Worm (Caenorhabditis elegans): Measurements from ENCODE around the gene rpap-2.

The rpap-2 gene

DNA sequence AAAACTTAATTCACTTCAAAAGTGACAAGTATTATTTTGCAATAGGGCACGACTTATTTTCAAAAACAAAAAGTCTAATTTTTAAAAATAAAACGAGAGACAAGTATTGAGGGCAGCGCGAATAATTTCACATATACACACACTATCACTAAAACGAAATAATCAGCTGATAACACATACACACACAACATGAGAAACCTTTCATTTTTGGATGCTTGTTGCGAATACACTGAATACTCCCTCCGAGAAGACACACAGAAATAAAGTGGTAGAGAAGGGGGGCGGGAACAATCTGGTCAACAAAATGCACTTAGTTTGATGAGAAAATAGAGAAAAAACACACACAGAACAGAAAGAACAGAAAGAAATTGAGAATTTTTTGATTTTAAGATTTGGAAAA, 16.6 kb downstream of the rpap-2 start:
- TF ChIP-seq dve-1 (tag; optimal IDR thresholded peaks at IDR 0.05; ENCODE audit: insufficient read depth) (peak; percentile 4), T20F7.1 (GFP tag; optimal IDR thresholded peaks at IDR 0.05) (peak; percentile 20), lsy-2 (tag; optimal IDR thresholded peaks at IDR 0.05) (no peak), pqm-1 (tag; optimal IDR thresholded peaks at IDR 0.05) (peak; percentile 72), lim-7 (GFP tag; IDR thresholded peaks at IDR 0.05) (0 out of 2 replicates have a peak, but pooled peaks have one; percentile 14), dmd-6 (GFP tag; IDR thresholded peaks at IDR 0.05) (peak; percentile 16; the same call in 1 of the 2 replicates), daf-16 (GFP tag; optimal IDR thresholded peaks at IDR 0.05) (no peak), daf-16 (tag; optimal IDR thresholded peaks at IDR 0.05) (peak; percentile 69), unc-39 (tag; optimal IDR thresholded peaks at IDR 0.05) (no peak), hlh-30 (tag; optimal IDR thresholded peaks at IDR 0.05; ENCODE audit: insufficient read depth) (peak; percentile 10), lin-1 (GFP tag; IDR thresholded peaks at IDR 0.05) (peak; percentile 17; the same call in 1 of the 2 replicates), nhr-77 (tag; optimal IDR thresholded peaks at IDR 0.05) (no peak), mes-2 (tag; optimal IDR thresholded peaks at IDR 0.05; ENCODE audit: poor library complexity, severe bottlenecking) (peak; percentile 30), nhr-28 (tag; optimal IDR thresholded peaks at IDR 0.05) (peak; percentile 48), duxl-1 (tag; optimal IDR thresholded peaks at IDR 0.05; ENCODE audit: poor library complexity) (peak; percentile 9)

DNA sequence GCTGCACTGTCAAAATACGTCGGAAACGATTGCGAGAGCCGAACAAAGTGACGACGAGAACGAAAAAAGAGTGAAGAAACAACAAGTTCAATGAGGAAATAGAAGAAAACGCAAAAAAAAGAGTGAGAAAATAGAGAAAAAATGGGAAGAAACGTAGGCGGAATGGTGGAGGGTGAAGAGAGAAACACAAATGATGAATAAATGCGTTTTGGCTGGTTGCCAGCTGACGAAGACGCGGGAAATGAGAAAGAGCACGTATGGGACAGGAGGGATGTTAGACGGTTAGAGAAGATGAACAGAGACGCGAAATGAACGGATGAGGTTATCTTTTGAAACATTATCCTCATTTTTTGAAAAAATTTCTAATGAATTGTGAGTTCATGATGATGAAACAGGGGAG, 17.2 kb downstream of the rpap-2 start:
- TF ChIP-seq arid-1 (GFP tag; conservative IDR thresholded peaks at IDR 0.05) (peak; percentile 52; the same call in 1 of the 2 replicates), lin-29 (GFP tag; IDR thresholded peaks at IDR 0.05) (peak; percentile 40; the same call in 1 of the 2 replicates), mep-1 (tag; optimal IDR thresholded peaks at IDR 0.05) (peak; percentile 70), lin-13 (GFP tag; optimal IDR thresholded peaks at IDR 0.05) (no peak), ZK337.2 (GFP tag; IDR thresholded peaks at IDR 0.05) (no peak), F26F4.8 (GFP tag; conservative IDR thresholded peaks at IDR 0.05) (no peak), pha-4 (GFP tag; IDR thresholded peaks at IDR 0.05) (no peak), pha-4 (tag; optimal IDR thresholded peaks at IDR 0.05) (no peak), F37D6.2 (tag; optimal IDR thresholded peaks at IDR 0.05) (peak; percentile 1), dmd-6 (GFP tag; IDR thresholded peaks at IDR 0.05) (peak; percentile 72), ctbp-1 (GFP tag; IDR thresholded peaks at IDR 0.05) (peak; percentile 64; the same call in 1 of the 2 replicates), mes-2 (tag; optimal IDR thresholded peaks at IDR 0.05; ENCODE audit: poor library complexity, severe bottlenecking) (peak; percentile 8), nhr-42 (GFP tag; IDR thresholded peaks at IDR 0.05) (no peak), rbr-2 (tag; optimal IDR thresholded peaks at IDR 0.05) (peak; percentile 57), fkh-10 (GFP tag; optimal IDR thresholded peaks at IDR 0.05) (peak; percentile 76), aha-1 (tag) (peak; percentile 98), ztf-11 (tag; optimal IDR thresholded peaks at IDR 0.05) (no peak), unc-62 (GFP tag; optimal IDR thresholded peaks at IDR 0.05 in 1 of 2) (peak in 1 of 2 experiments; percentile 92), unc-62 (tag; optimal IDR thresholded peaks at IDR 0.05) (no peak), saeg-2 (GFP tag; IDR thresholded peaks at IDR 0.05) (no peak), php-3 (GFP tag; IDR thresholded peaks at IDR 0.05) (no peak), mdt-29 (GFP tag; IDR thresholded peaks at IDR 0.05) (no peak), hif-1 (tag; optimal IDR thresholded peaks at IDR 0.05) (peak in 1 of 2 experiments; percentile 76), nhr-11 (tag; optimal IDR thresholded peaks at IDR 0.05) (peak; percentile 68), lsy-2 (tag; optimal IDR thresholded peaks at IDR 0.05) (peak; percentile 35 to 83), dve-1 (tag; optimal IDR thresholded peaks at IDR 0.05; ENCODE audit: insufficient read depth) (peak; percentile 34), pqm-1 (tag; optimal IDR thresholded peaks at IDR 0.05) (no peak), Y75B8A.6 (GFP tag; IDR thresholded peaks at IDR 0.05) (no peak), nhr-76 (tag; optimal IDR thresholded peaks at IDR 0.05) (no peak), nhr-102 (tag; optimal IDR thresholded peaks at IDR 0.05) (no peak), T20F7.1 (GFP tag; optimal IDR thresholded peaks at IDR 0.05) (no peak), lin-38 (GFP tag; IDR thresholded peaks at IDR 0.05) (peak; percentile 15; the same call in 1 of the 2 replicates), daf-16 (GFP tag; optimal IDR thresholded peaks at IDR 0.05) (peak in 1 of 2 experiments; percentile 44), daf-16 (tag; optimal IDR thresholded peaks at IDR 0.05) (no peak), snpc-4 (tag; optimal IDR thresholded peaks at IDR 0.05) (no peak), skn-1 (tag; optimal IDR thresholded peaks at IDR 0.05) (no peak), dpl-1 (GFP tag; optimal IDR thresholded peaks at IDR 0.05) (peak; percentile 43), set-16 (GFP tag; IDR thresholded peaks at IDR 0.05) (no peak), hlh-11 (tag; optimal IDR thresholded peaks at IDR 0.05) (peak; percentile 83), ceh-62 (tag; optimal IDR thresholded peaks at IDR 0.05) (no peak), mxl-3 (GFP tag; optimal IDR thresholded peaks at IDR 0.05) (peak; percentile 44), madf-9 (GFP tag; conservative IDR thresholded peaks at IDR 0.05) (no peak)
